Worm (Caenorhabditis elegans) whole organism, young adult: Measurements from ENCODE around the gene K04F1.9.
A peak's percentile ranks its signal among the peaks of the same experiment; 100 is the strongest.

ENCODE experiments used
- B0336.3 ChIP-seq: fragments of 200-800 bp; sonication (Bioruptor generic); IDR thresholded peaks from 2 replicates; pipeline ENCODE4 v1.3.6; 2022; ENCODE audit warnings: missing genetic modification characterization, missing compliant biosample characterization
- C06A6.2 ChIP-seq: fragments of 200-800 bp; sonication (Bioruptor generic); conservative IDR thresholded peaks from 2 replicates; pipeline ENCODE4 v1.3.6; 2022; ENCODE audit warnings: missing genetic modification characterization, missing compliant biosample characterization
- F23B12.7 ChIP-seq: sonication (generic microtip); optimal IDR thresholded peaks from 2 replicates; lab custom pipeline; 2017; ENCODE audit warnings: missing genetic modification characterization, mild to moderate bottlenecking, missing compliant biosample characterization, antibody characterized with exemption, moderate library complexity; ENCODE audit not compliant: insufficient read depth
- F55B11.4 ChIP-seq: sonication (generic microtip); optimal IDR thresholded peaks from 2 replicates; lab custom pipeline; 2016; ENCODE audit warnings: missing compliant biosample characterization, missing genetic modification characterization, borderline replicate concordance; ENCODE audit not compliant: insufficient read depth
- F57A8.1 ChIP-seq: fragments of 200-800 bp; sonication (Bioruptor generic); optimal IDR thresholded peaks from 2 replicates; lab custom pipeline; 2018; ENCODE audit warnings: mild to moderate bottlenecking, missing genetic modification characterization, moderate library complexity, missing compliant biosample characterization
- Y53F4B.3 ChIP-seq: fragments of 200-800 bp; sonication (Bioruptor generic); IDR thresholded peaks from 2 replicates; pipeline ENCODE4 v1.3.6; 2022; ENCODE audit warnings: missing genetic modification reagents, missing genetic modification characterization, missing compliant biosample characterization
- Y53G8AR.9 ChIP-seq: fragments of 200-800 bp; sonication (Bioruptor generic); conservative IDR thresholded peaks from 2 replicates; pipeline ENCODE4 v1.3.6; 2022; ENCODE audit warnings: missing genetic modification reagents, missing genetic modification characterization, missing compliant biosample characterization
- Y56A3A.18 ChIP-seq: fragments of 200-800 bp; sonication (Bioruptor generic); IDR thresholded peaks from 2 replicates; pipeline ENCODE4 v1.3.6; 2022; ENCODE audit warnings: missing genetic modification reagents, missing genetic modification characterization, missing compliant biosample characterization
- Y95B8A.8 ChIP-seq: fragments of 200-800 bp; sonication (Bioruptor generic); IDR thresholded peaks from 2 replicates; pipeline ENCODE4 v1.3.6; 2022; ENCODE audit warnings: missing genetic modification reagents, missing genetic modification characterization, missing compliant biosample characterization
- aptf-2 ChIP-seq: fragments of 200-800 bp; sonication (Bioruptor generic); conservative IDR thresholded peaks from 2 replicates; pipeline ENCODE4 v1.3.6; 2022; ENCODE audit warnings: missing genetic modification reagents, missing genetic modification characterization, missing compliant biosample characterization
- aptf-3 ChIP-seq: fragments of 200-800 bp; sonication (Bioruptor generic); IDR thresholded peaks from 2 replicates; pipeline ENCODE4 v1.3.6; 2022; ENCODE audit warnings: missing genetic modification characterization, missing compliant biosample characterization
- athp-1 ChIP-seq: sonication (generic microtip); optimal IDR thresholded peaks from 2 replicates; lab custom pipeline; 2017; ENCODE audit warnings: mild to moderate bottlenecking, missing genetic modification characterization, missing compliant biosample characterization
- bed-1 ChIP-seq: fragments of 200-800 bp; sonication (Bioruptor generic); IDR thresholded peaks from 2 replicates; pipeline ENCODE4 v1.3.6; 2022; ENCODE audit warnings: missing genetic modification reagents, missing genetic modification characterization, missing compliant biosample characterization
- bed-2 ChIP-seq: fragments of 200-800 bp; sonication (Bioruptor generic); IDR thresholded peaks from 2 replicates; pipeline ENCODE4 v1.3.6; 2022; ENCODE audit warnings: missing genetic modification reagents, missing genetic modification characterization, missing compliant biosample characterization
- ceh-27 ChIP-seq: fragments of 200-800 bp; sonication (Bioruptor generic); optimal IDR thresholded peaks from 2 replicates; lab custom pipeline; 2018; ENCODE audit warnings: mild to moderate bottlenecking, missing genetic modification characterization, moderate library complexity, missing compliant biosample characterization
- chd-7 ChIP-seq: sonication (generic microtip); optimal IDR thresholded peaks from 2 replicates; lab custom pipeline; 2016; ENCODE audit warnings: mild to moderate bottlenecking, missing genetic modification characterization, moderate library complexity, missing compliant biosample characterization
- dox-1 ChIP-seq: fragments of 200-800 bp; sonication (Bioruptor generic); IDR thresholded peaks from 2 replicates; pipeline ENCODE4 v1.3.6; 2022; ENCODE audit warnings: missing genetic modification reagents, missing genetic modification characterization, missing compliant biosample characterization
- egrh-3 ChIP-seq: fragments of 200-800 bp; sonication (Bioruptor generic); IDR thresholded peaks from 2 replicates; pipeline ENCODE4 v1.3.6; 2022; ENCODE audit warnings: missing genetic modification reagents, missing genetic modification characterization, missing compliant biosample characterization
- ekl-4 ChIP-seq: fragments of 200-800 bp; sonication (Bioruptor generic); IDR thresholded peaks from 2 replicates; pipeline ENCODE4 v1.3.6; 2022; ENCODE audit warnings: missing genetic modification reagents, missing genetic modification characterization, missing compliant biosample characterization
- ets-4 ChIP-seq: fragments of 200-800 bp; sonication (Bioruptor generic); optimal IDR thresholded peaks from 2 replicates; lab custom pipeline; 2018; ENCODE audit warnings: mild to moderate bottlenecking, missing genetic modification characterization, missing compliant biosample characterization
- hsf-1 ChIP-seq: fragments of 200-800 bp; sonication (Bioruptor generic); IDR thresholded peaks from 2 replicates; pipeline ENCODE4 v1.3.6; 2022; ENCODE audit warnings: missing genetic modification reagents, missing genetic modification characterization, missing compliant biosample characterization
- lag-1 ChIP-seq: fragments of 200-800 bp; sonication (Bioruptor generic); IDR thresholded peaks from 2 replicates; pipeline ENCODE4 v1.3.6; 2022; ENCODE audit warnings: missing genetic modification reagents, missing genetic modification characterization, missing compliant biosample characterization
- let-526 ChIP-seq: fragments of 200-800 bp; sonication (Bioruptor generic); IDR thresholded peaks from 2 replicates; pipeline ENCODE4 v1.3.6; 2022; ENCODE audit warnings: missing genetic modification reagents, missing genetic modification characterization, missing compliant biosample characterization
- let-607 ChIP-seq, 2 experiments: fragments of 200-800 bp in 1 of 2; sonication (Bioruptor generic) in 1 of 2; sonication (generic microtip) in 1 of 2; optimal IDR thresholded peaks; 2 replicates each; lab custom pipeline; 2016 to 2018; ENCODE audit warnings: mild to moderate bottlenecking in 2 of 2, missing compliant biosample characterization in 2 of 2, missing genetic modification characterization in 2 of 2, moderate library complexity in 2 of 2, missing genotype in 1 of 2
- lin-26 ChIP-seq: fragments of 200-800 bp; sonication (Bioruptor generic); IDR thresholded peaks from 2 replicates; pipeline ENCODE4 v1.3.6; 2022; ENCODE audit warnings: missing genetic modification reagents, missing genetic modification characterization, missing compliant biosample characterization
- lin-40 ChIP-seq: sonication (generic microtip); optimal IDR thresholded peaks from 2 replicates; lab custom pipeline; 2016; ENCODE audit warnings: missing genetic modification characterization, mild to moderate bottlenecking, missing compliant biosample characterization, missing genotype, missing genetic modification reagents
- lin-54 ChIP-seq: fragments of 200-800 bp; sonication (Bioruptor generic); optimal IDR thresholded peaks from 2 replicates; lab custom pipeline; 2018; ENCODE audit warnings: mild to moderate bottlenecking, missing genetic modification characterization, missing compliant biosample characterization
- madf-6 ChIP-seq: fragments of 200-800 bp; sonication (Bioruptor generic); IDR thresholded peaks from 2 replicates; pipeline ENCODE4 v1.3.6; 2022; ENCODE audit warnings: missing genetic modification reagents, missing genetic modification characterization, missing compliant biosample characterization
- madf-8 ChIP-seq: fragments of 200-800 bp; sonication (Bioruptor generic); conservative IDR thresholded peaks from 2 replicates; pipeline ENCODE4 v1.3.6; 2022; ENCODE audit warnings: missing genetic modification reagents, missing genetic modification characterization, missing compliant biosample characterization
- mel-28 ChIP-seq: sonication (generic microtip); optimal IDR thresholded peaks from 2 replicates; lab custom pipeline; 2016; ENCODE audit warnings: borderline replicate concordance, mild to moderate bottlenecking, missing genetic modification characterization, missing compliant biosample characterization
- mes-4 ChIP-seq: sonication (generic microtip); optimal IDR thresholded peaks from 2 replicates; lab custom pipeline; 2016; ENCODE audit warnings: missing genotype, missing genetic modification characterization, missing compliant biosample characterization
- nhr-27 ChIP-seq: fragments of 200-800 bp; sonication (Bioruptor generic); optimal IDR thresholded peaks from 2 replicates; lab custom pipeline; 2018; ENCODE audit warnings: mild to moderate bottlenecking, missing genetic modification characterization, moderate library complexity, missing compliant biosample characterization
- rec-8 ChIP-seq, 2 experiments: sonication (generic microtip); optimal IDR thresholded peaks; 2 replicates each; lab custom pipeline; 2016; ENCODE audit warnings: mild to moderate bottlenecking in 2 of 2, missing genetic modification characterization in 2 of 2, missing genetic modification reagents in 2 of 2, missing genotype in 2 of 2, missing biosample characterization in 1 of 2, missing compliant biosample characterization in 1 of 2, moderate library complexity in 1 of 2
- rpc-1 ChIP-seq, 2 experiments: fragments of 150-350 bp in 1 of 2; sonication (generic microtip) in 1 of 2; optimal IDR thresholded peaks; 2 replicates each; lab custom pipeline; 2014 to 2018; ENCODE audit warnings: missing biosample characterization in 1 of 2, missing genetic modification characterization in 1 of 2, missing genetic modification reagents in 1 of 2, missing genotype in 1 of 2
- snpc-1.3 ChIP-seq: sonication (generic microtip); optimal IDR thresholded peaks from 2 replicates; lab custom pipeline; 2017; ENCODE audit warnings: missing genetic modification characterization, mild to moderate bottlenecking, missing compliant biosample characterization, antibody characterized with exemption, moderate library complexity, missing genotype, missing genetic modification reagents; ENCODE audit not compliant: insufficient read depth
- unc-130 ChIP-seq: sonication (generic microtip); optimal IDR thresholded peaks from 2 replicates; lab custom pipeline; 2016; ENCODE audit warnings: missing genetic modification reagents, missing genetic modification characterization, missing compliant biosample characterization
- ztf-18 ChIP-seq: sonication (generic microtip); optimal IDR thresholded peaks from 2 replicates; lab custom pipeline; 2016; ENCODE audit warnings: missing genotype, mild to moderate bottlenecking, missing genetic modification characterization, missing compliant biosample characterization
- ztf-22 ChIP-seq: fragments of 200-800 bp; sonication (Bioruptor generic); optimal IDR thresholded peaks from 2 replicates; lab custom pipeline; 2018; ENCODE audit warnings: mild to moderate bottlenecking, missing genetic modification characterization, moderate library complexity, missing compliant biosample characterization

K04F1.9 gene

DNA sequence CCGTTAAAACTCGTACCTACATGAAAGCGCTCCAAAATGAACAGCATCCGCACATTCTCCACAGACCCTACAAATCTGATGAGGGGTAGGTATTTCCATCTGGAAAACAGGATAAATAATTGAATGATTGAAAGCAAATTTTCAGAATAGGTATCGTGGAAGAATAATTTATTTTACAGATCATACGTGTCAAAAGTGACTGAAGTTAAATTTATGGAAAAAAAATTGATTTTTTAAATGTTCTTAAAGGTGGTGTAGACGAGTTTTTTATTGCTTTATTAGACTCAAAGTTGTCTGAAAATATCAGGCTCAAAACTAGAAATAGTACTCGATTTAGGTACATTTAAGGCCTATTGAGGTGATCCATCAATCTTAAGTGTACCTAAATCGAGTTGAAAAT is 38.3 kb upstream of the K04F1.9 start, which contains the start of gene nhr-237:
TSS of gene nhr-237 (minus strand) at position 101 of the 400 bp plus-strand sequence.
- TF ChIP-seq lag-1 (GFP tag; lab: Robert Waterston, UW), result no peak
- no peak for TF ChIP-seq Y56A3A.18 (GFP tag; lab: Robert Waterston, UW)
- TF ChIP-seq egrh-3 (GFP tag; lab: Robert Waterston, UW), result no peak
- TF ChIP-seq mes-4 (tag; lab: Kevin White, UChicago), result no peak
- no peak for TF ChIP-seq aptf-3 (GFP tag; lab: Robert Waterston, UW)
- TF ChIP-seq ztf-18 (tag; lab: Kevin White, UChicago), result no peak
- TF ChIP-seq athp-1 (tag; lab: Kevin White, UChicago), result no peak
- TF ChIP-seq F23B12.7 (tag; lab: Kevin White, UChicago), result no peak
- TF ChIP-seq Y53G8AR.9 (GFP tag; lab: Robert Waterston, UW), result no peak
- TF ChIP-seq Y53F4B.3, result no peak
- no peak for TF ChIP-seq ets-4 (GFP tag; lab: Kevin White, UChicago)
- no peak for TF ChIP-seq F55B11.4
- TF ChIP-seq dox-1, result no peak
- TF ChIP-seq F57A8.1 (GFP tag; lab: Kevin White, UChicago), result no peak
- TF ChIP-seq, all 124 proteins: peak for 0

DNA sequence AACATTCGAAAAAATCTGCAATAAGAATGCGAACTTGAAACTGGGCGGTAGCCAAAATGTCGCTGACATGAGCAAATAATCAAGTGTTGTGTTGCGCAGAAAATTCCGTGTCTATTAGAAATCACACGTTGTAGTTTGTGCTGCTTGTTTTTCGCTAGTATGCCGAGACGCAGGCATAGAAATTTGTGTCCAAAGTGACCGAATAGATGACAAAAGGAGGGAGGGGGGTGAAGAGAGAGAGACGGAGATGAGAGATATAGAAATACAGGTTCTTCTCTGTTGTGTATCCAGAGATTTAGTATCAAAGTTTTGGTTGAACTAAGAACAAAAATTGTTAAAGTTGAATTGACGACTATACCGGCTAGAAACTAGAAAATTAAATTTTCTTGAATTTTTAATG is 37.8 kb upstream of the K04F1.9 start:
- TF ChIP-seq ceh-27, result no peak
- TF ChIP-seq snpc-1.3 (tag; lab: Kevin White, UChicago), result no peak
- TF ChIP-seq lin-26 (GFP tag; lab: Robert Waterston, UW), result peak; percentile 40; the same call in 1 of the 2 replicates
- TF ChIP-seq lin-40 (tag; lab: Kevin White, UChicago), result peak; percentile 22
- TF ChIP-seq ekl-4 (GFP tag; lab: Robert Waterston, UW), result no peak
- TF ChIP-seq Y53G8AR.9 (GFP tag; lab: Robert Waterston, UW), result 0 out of 2 replicates have a peak, but pooled peaks have one; percentile 25
- TF ChIP-seq bed-1, result no peak

DNA sequence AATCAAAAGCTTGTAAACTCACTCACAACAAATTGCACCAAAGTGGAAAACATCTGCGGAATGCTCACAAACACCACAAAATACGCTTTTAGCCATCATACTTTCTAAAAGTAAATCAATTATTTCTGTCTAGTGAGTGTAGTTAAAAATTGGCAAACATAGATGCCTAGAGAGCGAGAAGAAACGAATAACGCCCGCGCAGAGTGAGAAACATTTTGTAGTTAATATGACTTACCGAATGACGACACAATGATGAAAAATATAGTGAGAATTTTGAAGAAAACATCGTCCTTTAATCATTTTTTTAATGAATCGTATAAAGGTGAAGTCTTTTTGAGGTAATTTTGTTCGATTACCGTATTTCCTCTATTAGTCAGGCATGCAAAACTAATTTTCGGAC is 35.7 kb upstream of the K04F1.9 start, which contains the start of gene nhr-238:
TSS of gene nhr-238 (minus strand) at position 104 of the 400 bp plus-strand sequence.
- TF ChIP-seq rec-8 (tag; optimal IDR thresholded peaks at IDR 0.05; lab: Kevin White, UChicago) (no peak), madf-8 (GFP tag; lab: Robert Waterston, UW) (no peak), let-607 (tag; optimal IDR thresholded peaks at IDR 0.05; lab: Kevin White, UChicago) (no peak), Y95B8A.8 (GFP tag; lab: Robert Waterston, UW) (no peak), rpc-1 (optimal IDR thresholded peaks at IDR 0.05; lab: Kevin White, UChicago) (no peak), rpc-1 (tag; optimal IDR thresholded peaks at IDR 0.05; lab: Kevin White, UChicago) (no peak), ztf-22 (GFP tag; lab: Kevin White, UChicago) (no peak), hsf-1 (no peak)

DNA sequence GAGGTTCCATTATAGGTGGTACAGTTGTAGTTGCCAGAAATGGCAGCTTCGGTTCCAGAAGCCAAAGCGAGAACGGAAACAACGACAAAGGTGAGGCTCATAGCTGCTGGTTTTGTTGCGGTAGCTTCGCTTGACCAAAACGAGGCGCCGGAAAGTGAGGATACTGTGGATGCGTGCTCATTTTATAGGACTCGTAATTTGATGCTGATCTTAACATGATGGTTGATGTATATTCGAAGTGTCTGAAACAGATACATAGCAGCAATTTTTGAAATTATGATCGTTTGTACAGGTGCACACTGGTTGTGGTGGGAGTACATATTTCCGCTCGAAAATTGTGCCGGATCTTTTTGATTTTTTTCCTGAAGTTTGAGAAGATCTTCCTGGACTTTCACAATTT is 33.9 kb upstream of the K04F1.9 start, which contains the start of gene Y46H3D.8:
TSS of gene Y46H3D.8 (minus strand) at position 101 of the 400 bp plus-strand sequence.
- TF ChIP-seq nhr-27 (tag; lab: Kevin White, UChicago), result no peak
- no peak for TF ChIP-seq madf-6
- no peak for TF ChIP-seq lin-54 (GFP tag; lab: Kevin White, UChicago)
- no peak for TF ChIP-seq let-526
- no peak for TF ChIP-seq unc-130 (GFP tag; lab: Kevin White, UChicago)
- TF ChIP-seq F57A8.1 (GFP tag; lab: Kevin White, UChicago), result no peak
- TF ChIP-seq B0336.3, result no peak
- TF ChIP-seq chd-7 (tag; lab: Kevin White, UChicago), result no peak
- TF ChIP-seq mel-28 (tag; lab: Kevin White, UChicago), result no peak
- no peak for TF ChIP-seq bed-2 (GFP tag; lab: Robert Waterston, UW)
- TF ChIP-seq aptf-2 (GFP tag; lab: Robert Waterston, UW), result no peak
- no peak for TF ChIP-seq C06A6.2 (GFP tag; lab: Robert Waterston, UW)
